Worm (Caenorhabditis elegans): ENCODE measurements around the gene R53.4.
A peak's percentile ranks its signal among the peaks of the same experiment; 100 is the strongest.

R53.4 gene

ce11 chrII:9984866-9985336 lies 17.1 kb upstream of the R53.4 start:
- TF ChIP-seq nhr-25 (tag; optimal IDR thresholded peaks at IDR 0.05) (no peak), elt-3 (tag; optimal IDR thresholded peaks at IDR 0.05) (no peak), nhr-23 (tag; optimal IDR thresholded peaks at IDR 0.05) (no peak), alr-1 (tag; optimal IDR thresholded peaks at IDR 0.05) (no peak), nhr-129 (tag; optimal IDR thresholded peaks at IDR 0.05) (peak; percentile 82), snpc-4 (tag; optimal IDR thresholded peaks at IDR 0.05) (peak; percentile 9), unc-39 (tag; optimal IDR thresholded peaks at IDR 0.05) (peak; percentile 1), ceh-82 (tag; optimal IDR thresholded peaks at IDR 0.05) (no peak), F13H6.1 (tag; optimal IDR thresholded peaks at IDR 0.05) (peak; percentile 92), ama-1 (optimal IDR thresholded peaks at IDR 0.05) (no peak), lin-39 (tag; optimal IDR thresholded peaks at IDR 0.05) (peak; percentile 73), nhr-11 (tag; optimal IDR thresholded peaks at IDR 0.05) (no peak), peb-1 (tag; optimal IDR thresholded peaks at IDR 0.05) (no peak), sma-9 (GFP tag; optimal IDR thresholded peaks at IDR 0.05) (peak; percentile 92), sma-9 (tag; optimal IDR thresholded peaks at IDR 0.05) (no peak), blmp-1 (tag; optimal IDR thresholded peaks at IDR 0.05; ENCODE audit: insufficient read depth) (no peak), aly-2 (tag; optimal IDR thresholded peaks at IDR 0.05) (no peak), sma-3 (GFP tag; optimal IDR thresholded peaks at IDR 0.05) (peak; percentile 11), R02D3.7 (tag; optimal IDR thresholded peaks at IDR 0.05) (no peak), mbf-1 (tag; optimal IDR thresholded peaks at IDR 0.05) (no peak), C34F6.9 (tag; optimal IDR thresholded peaks at IDR 0.05) (peak; percentile 72), nhr-10 (tag; optimal IDR thresholded peaks at IDR 0.05) (no peak), nhr-21 (tag; optimal IDR thresholded peaks at IDR 0.05) (no peak), nhr-77 (tag; optimal IDR thresholded peaks at IDR 0.05) (no peak), gmeb-1 (tag; optimal IDR thresholded peaks at IDR 0.05) (no peak), unc-55 (GFP tag; optimal IDR thresholded peaks at IDR 0.05) (peak; percentile 63), lin-11 (tag; optimal IDR thresholded peaks at IDR 0.05) (no peak), dmd-4 (tag; optimal IDR thresholded peaks at IDR 0.05) (no peak), sem-4 (tag; optimal IDR thresholded peaks at IDR 0.05) (peak; percentile 87), lin-13 (GFP tag; optimal IDR thresholded peaks at IDR 0.05) (peak; percentile 55), ztf-11 (tag; optimal IDR thresholded peaks at IDR 0.05) (no peak), egl-27 (tag; optimal IDR thresholded peaks at IDR 0.05) (peak; percentile 8), Y55F3AM.14 (GFP tag; optimal IDR thresholded peaks at IDR 0.05) (peak; percentile 66), mdl-1 (tag; optimal IDR thresholded peaks at IDR 0.05) (peak; percentile 55 to 63), lsy-2 (tag; optimal IDR thresholded peaks at IDR 0.05) (peak; percentile 18 to 72), ceh-16 (tag; optimal IDR thresholded peaks at IDR 0.05) (no peak), nhr-12 (tag; optimal IDR thresholded peaks at IDR 0.05) (no peak), skn-1 (tag; optimal IDR thresholded peaks at IDR 0.05) (no peak), ztf-4 (tag; optimal IDR thresholded peaks at IDR 0.05) (peak; percentile 31), unc-62 (GFP tag; optimal IDR thresholded peaks at IDR 0.05) (peak; percentile 31), ztf-1 (GFP tag; conservative IDR thresholded peaks at IDR 0.05) (no peak), elt-1 (tag; optimal IDR thresholded peaks at IDR 0.05) (no peak), mab-5 (tag; optimal IDR thresholded peaks at IDR 0.05) (peak; percentile 80), nhr-237 (tag; optimal IDR thresholded peaks at IDR 0.05) (no peak), fos-1 (tag; optimal IDR thresholded peaks at IDR 0.05) (peak; percentile 16), zag-1 (tag; optimal IDR thresholded peaks at IDR 0.05) (peak; percentile 53), ZK546.5 (tag; optimal IDR thresholded peaks at IDR 0.05) (no peak), crh-2 (tag; optimal IDR thresholded peaks at IDR 0.05) (peak; percentile 51), nhr-6 (tag; optimal IDR thresholded peaks at IDR 0.05) (peak; percentile 58)
